Fruit fly (Drosophila melanogaster): Measurements from ENCODE around the gene Clp.
A peak's percentile ranks its signal among the peaks of the same experiment; 100 is the strongest.

Gene Clp

DNA sequence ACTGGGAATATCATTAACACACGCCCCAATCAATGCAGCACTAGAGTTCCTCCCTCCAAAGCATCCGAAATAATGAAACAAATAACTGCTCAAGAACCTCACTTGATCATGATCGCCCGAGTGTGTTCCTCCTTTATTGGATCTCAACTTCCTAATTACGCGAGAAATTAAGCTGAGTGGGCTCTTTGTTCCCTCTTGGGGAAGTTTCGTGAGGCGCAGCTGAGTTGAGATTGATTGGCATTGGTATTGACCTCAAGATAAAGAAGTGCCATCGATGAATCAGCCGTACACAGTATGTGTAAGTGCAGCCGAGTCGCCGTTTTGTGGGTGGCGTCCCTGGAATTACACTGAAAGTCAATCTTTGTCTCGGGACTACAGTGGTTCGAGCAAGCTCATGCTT lies 23.1 kb downstream of the Clp start:
- TF ChIP-seq CG15710 (tag; optimal IDR thresholded peaks at IDR 0.05) (no peak), EcR (GFP tag; optimal IDR thresholded peaks at IDR 0.05) (peak; percentile 65)

DNA sequence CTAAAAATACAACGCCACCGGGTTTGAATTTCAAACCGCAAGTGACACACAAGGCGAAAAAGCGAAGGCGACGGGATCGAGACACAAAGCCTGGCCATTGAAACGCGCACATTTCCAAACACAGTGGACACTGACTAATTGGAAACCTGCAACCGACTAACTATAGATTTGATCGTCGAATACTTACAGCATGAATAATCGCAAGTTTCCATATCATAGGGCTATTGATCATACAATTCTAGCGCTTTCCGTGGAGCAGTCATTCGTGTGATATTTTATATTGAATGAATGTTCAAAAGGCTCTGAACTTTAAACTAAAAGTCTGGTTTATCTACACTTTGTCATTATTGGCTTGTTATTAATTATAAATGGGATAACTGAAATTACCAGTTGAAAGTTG lies 23.5 kb downstream of the Clp start:
- TF ChIP-seq CG8159 (tag; optimal IDR thresholded peaks at IDR 0.05) (no peak), fd96Ca (GFP tag; IDR thresholded peaks at IDR 0.05) (no peak), Pif1A (GFP tag; optimal IDR thresholded peaks at IDR 0.05) (no peak)

DNA sequence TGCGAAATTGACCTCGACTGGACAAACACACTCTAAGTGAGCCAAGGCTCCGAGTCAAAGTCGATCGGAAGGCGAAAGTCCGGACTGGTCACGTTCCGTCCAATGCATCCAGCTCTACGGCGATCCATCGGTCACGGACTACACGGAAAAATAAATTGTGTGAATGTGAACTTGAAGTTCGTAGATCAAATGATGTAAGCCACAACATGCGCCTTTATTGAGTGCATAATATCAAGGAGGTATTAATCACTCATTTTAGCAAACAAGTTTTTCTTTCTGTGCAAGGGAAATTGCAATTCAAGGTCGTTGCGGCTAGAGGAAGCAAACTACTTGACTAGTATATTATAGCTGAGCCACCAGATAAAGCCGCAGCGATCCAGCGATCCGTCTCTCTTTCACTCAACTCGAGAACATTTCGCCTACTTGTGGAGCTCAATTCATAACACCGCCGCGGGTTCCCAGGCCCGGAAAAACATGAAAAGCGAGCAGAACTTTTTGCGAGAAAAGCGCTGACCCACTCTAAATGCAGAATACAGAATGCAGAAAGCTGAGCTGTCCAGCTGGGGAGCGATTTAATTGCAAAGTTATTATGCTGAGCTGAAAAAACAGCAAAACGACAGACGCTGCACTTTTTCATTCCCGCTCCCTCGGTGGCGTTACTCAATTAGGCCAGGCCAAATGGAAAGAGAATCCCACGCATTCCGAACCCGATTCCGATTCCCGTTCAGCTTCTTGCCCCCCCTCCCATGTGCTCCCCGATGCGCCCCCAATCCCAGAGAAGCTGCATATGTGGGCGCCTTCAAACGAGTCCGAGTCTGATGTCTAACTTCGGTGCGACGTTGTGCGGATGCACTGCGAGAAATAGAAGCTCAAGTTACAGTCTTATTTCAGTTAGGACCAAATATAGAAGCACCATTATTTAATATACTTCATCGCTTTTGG lies 24.4 kb downstream of the Clp start:
- TF ChIP-seq Pif1A (GFP tag; optimal IDR thresholded peaks at IDR 0.05) (peak; percentile 32), CG9948 (tag; optimal IDR thresholded peaks at IDR 0.05) (peak; percentile 32), CG8159 (tag; optimal IDR thresholded peaks at IDR 0.05) (peak; percentile 52), CG12605 (GFP tag; IDR thresholded peaks at IDR 0.05) (peak; percentile 65), CG34367 (tag; optimal IDR thresholded peaks at IDR 0.05) (peak; percentile 48), gl (tag; optimal IDR thresholded peaks at IDR 0.05) (peak; percentile 37), CG17806 (tag; optimal IDR thresholded peaks at IDR 0.05) (peak; percentile 52), Snoo (tag; optimal IDR thresholded peaks at IDR 0.05) (no peak), EcR (GFP tag; optimal IDR thresholded peaks at IDR 0.05) (no peak), CG15710 (tag; optimal IDR thresholded peaks at IDR 0.05) (peak; percentile 15), fd96Ca (GFP tag; IDR thresholded peaks at IDR 0.05) (peak; percentile 53; the same call in 2 of the 3 replicates), CG4496 (GFP tag; IDR thresholded peaks at IDR 0.05) (peak; percentile 75), Ets98B (GFP tag; IDR thresholded peaks at IDR 0.05) (peak; percentile 59), rn (GFP tag; IDR thresholded peaks at IDR 0.05) (peak; percentile 33; the same call in 1 of the 2 replicates), CG8301 (tag; optimal IDR thresholded peaks at IDR 0.05) (peak; percentile 70), D1 (tag; optimal IDR thresholded peaks at IDR 0.05) (no peak), CG13204 (GFP tag; optimal IDR thresholded peaks at IDR 0.05) (peak; percentile 23), CG10348 (GFP tag; IDR thresholded peaks at IDR 0.05) (no peak), Pif1B (GFP tag; optimal IDR thresholded peaks at IDR 0.05) (no peak), CG14655 (GFP tag; optimal IDR thresholded peaks at IDR 0.05) (peak; percentile 75), CG32121 (GFP tag; IDR thresholded peaks at IDR 0.05) (peak; percentile 12; the same call in 1 of the 2 replicates)

DNA sequence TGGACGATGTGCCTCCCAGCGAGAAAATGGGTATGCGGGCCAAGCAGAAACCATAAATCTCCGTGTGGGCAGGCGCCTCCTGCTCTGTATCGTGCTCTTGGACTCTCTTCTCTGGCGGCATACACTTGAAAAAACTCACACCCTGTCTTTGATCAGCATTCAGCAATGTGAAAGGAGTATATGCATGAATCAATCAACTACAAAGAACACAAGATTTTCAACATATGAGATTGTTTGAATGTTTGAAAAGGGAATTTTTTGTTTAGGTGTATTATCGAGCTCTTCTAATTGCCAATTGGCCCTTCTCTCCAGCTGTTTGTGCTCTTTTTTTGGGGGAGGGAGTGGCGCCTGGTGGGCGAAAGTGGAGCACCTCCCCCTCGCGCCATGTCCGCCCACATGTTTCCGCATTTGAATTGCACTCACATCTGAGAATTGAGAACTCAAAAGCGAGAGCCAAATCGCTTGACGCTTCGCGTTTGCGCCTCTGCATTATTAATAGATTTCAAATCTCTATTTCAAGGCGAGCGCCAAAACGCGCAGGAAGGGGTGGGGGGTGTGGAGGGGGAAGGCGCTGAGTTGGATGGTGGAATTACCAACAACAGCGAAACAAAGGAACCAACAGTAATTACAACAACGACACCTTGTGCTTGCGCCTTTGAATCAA lies 25.7 kb downstream of the Clp start:
- TF ChIP-seq Pif1A (GFP tag; optimal IDR thresholded peaks at IDR 0.05) (peak; percentile 82), CG34367 (tag; optimal IDR thresholded peaks at IDR 0.05) (peak; percentile 55), CG13204 (GFP tag; optimal IDR thresholded peaks at IDR 0.05) (no peak), CG8301 (tag; optimal IDR thresholded peaks at IDR 0.05) (peak; percentile 88), CG32121 (GFP tag; IDR thresholded peaks at IDR 0.05) (peak; percentile 86), CG10348 (GFP tag; IDR thresholded peaks at IDR 0.05) (no peak), Pif1B (GFP tag; optimal IDR thresholded peaks at IDR 0.05) (peak; percentile 80), Snoo (tag; optimal IDR thresholded peaks at IDR 0.05) (peak; percentile 62), CG15710 (tag; optimal IDR thresholded peaks at IDR 0.05) (peak; percentile 60), CG4496 (GFP tag; IDR thresholded peaks at IDR 0.05) (peak; percentile 94), CG14655 (GFP tag; optimal IDR thresholded peaks at IDR 0.05) (peak; percentile 88), D1 (tag; optimal IDR thresholded peaks at IDR 0.05) (no peak), gl (tag; optimal IDR thresholded peaks at IDR 0.05) (no peak), CG12605 (GFP tag; IDR thresholded peaks at IDR 0.05) (peak; percentile 84), rn (GFP tag; IDR thresholded peaks at IDR 0.05) (peak; percentile 75), CG9948 (tag; optimal IDR thresholded peaks at IDR 0.05) (peak; percentile 67), EcR (GFP tag; optimal IDR thresholded peaks at IDR 0.05) (no peak), CG17806 (tag; optimal IDR thresholded peaks at IDR 0.05) (peak; percentile 72), CG8159 (tag; optimal IDR thresholded peaks at IDR 0.05) (peak; percentile 58), fd96Ca (GFP tag; IDR thresholded peaks at IDR 0.05) (peak; percentile 92), Ets98B (GFP tag; IDR thresholded peaks at IDR 0.05) (peak; percentile 92)

dm6 chr2L:846167-846868 lies 26.6 kb downstream of the Clp start:
- TF ChIP-seq CG8301 (tag; optimal IDR thresholded peaks at IDR 0.05), result peak; percentile 83
- TF ChIP-seq D1 (tag; optimal IDR thresholded peaks at IDR 0.05), result no peak
- peak; percentile 33 for TF ChIP-seq Pif1B (GFP tag; optimal IDR thresholded peaks at IDR 0.05)
- TF ChIP-seq CG9948 (tag; optimal IDR thresholded peaks at IDR 0.05), result peak; percentile 1
- peak; percentile 76 for TF ChIP-seq CG14655 (GFP tag; optimal IDR thresholded peaks at IDR 0.05)
- TF ChIP-seq Snoo (tag; optimal IDR thresholded peaks at IDR 0.05), result peak; percentile 10
- TF ChIP-seq CG12605 (GFP tag; IDR thresholded peaks at IDR 0.05), result no peak; the same call in 1 of the 2 replicates
- TF ChIP-seq CG8159 (tag; optimal IDR thresholded peaks at IDR 0.05), result peak; percentile 5
- no peak for TF ChIP-seq CG34367 (tag; optimal IDR thresholded peaks at IDR 0.05)
- peak; percentile 36 for TF ChIP-seq CG17806 (tag; optimal IDR thresholded peaks at IDR 0.05)
- no peak for TF ChIP-seq gl (tag; optimal IDR thresholded peaks at IDR 0.05)
- no peak for TF ChIP-seq CG15710 (tag; optimal IDR thresholded peaks at IDR 0.05)
- peak; percentile 82; the same call in 2 of the 3 replicates for TF ChIP-seq CG4496 (GFP tag; IDR thresholded peaks at IDR 0.05)
- TF ChIP-seq CG10348 (GFP tag; IDR thresholded peaks at IDR 0.05), result no peak
- peak; percentile 78; the same call in 2 of the 3 replicates for TF ChIP-seq fd96Ca (GFP tag; IDR thresholded peaks at IDR 0.05)
- TF ChIP-seq Pif1A (GFP tag; optimal IDR thresholded peaks at IDR 0.05), result peak; percentile 66
- no peak for TF ChIP-seq CG13204 (GFP tag; optimal IDR thresholded peaks at IDR 0.05)
- peak; percentile 61 for TF ChIP-seq Ets98B (GFP tag; IDR thresholded peaks at IDR 0.05)
- no peak for TF ChIP-seq rn (GFP tag; IDR thresholded peaks at IDR 0.05)
- TF ChIP-seq EcR (GFP tag; optimal IDR thresholded peaks at IDR 0.05), result no peak
- peak; percentile 59; the same call in 1 of the 2 replicates for TF ChIP-seq CG32121 (GFP tag; IDR thresholded peaks at IDR 0.05)

Data from whole organism, pupa.